Fruit fly (Drosophila melanogaster) whole organism, embryonic: Measurements from ENCODE around the gene Cp36.

Source experiments
- Ada2b ChIP-seq: fragments of 200-800 bp; sonication (Bioruptor generic); IDR thresholded peaks from 2 replicates; pipeline ENCODE4 v1.3.6; 2022; ENCODE audit warnings: missing biosample characterization, missing genetic modification characterization
- Adf1 ChIP-seq: fragments of 200-800 bp; sonication (Bioruptor generic); IDR thresholded peaks from 2 replicates; pipeline ENCODE4 v1.3.6; 2022; ENCODE audit warnings: missing biosample characterization, missing genetic modification characterization
- Bdp1 ChIP-seq: fragments of 200-800 bp; sonication (Bioruptor generic); optimal IDR thresholded peaks from 3 replicates; lab custom pipeline; 2016; ENCODE audit warnings: missing biosample characterization, missing genetic modification characterization
- BtbVII ChIP-seq: fragments of 200-800 bp; sonication (Bioruptor generic); optimal IDR thresholded peaks from 3 replicates; lab custom pipeline; 2017; ENCODE audit warnings: missing biosample characterization, mild to moderate bottlenecking, missing genetic modification characterization
- CG10147 ChIP-seq: fragments of 200-800 bp; sonication (Bioruptor generic); optimal IDR thresholded peaks from 2 replicates; lab custom pipeline; 2019; ENCODE audit warnings: missing biosample characterization, mild to moderate bottlenecking, missing genetic modification characterization, moderate library complexity
- CG10209 ChIP-seq: fragments of 200-800 bp; sonication (Bioruptor generic); optimal IDR thresholded peaks from 3 replicates; lab custom pipeline; 2017; ENCODE audit warnings: missing biosample characterization, mild to moderate bottlenecking, missing genetic modification characterization, missing genetic modification reagents
- CG10321 ChIP-seq: fragments of 200-800 bp; sonication (Bioruptor generic); IDR thresholded peaks from 2 replicates; pipeline ENCODE4 v1.3.6; 2022; ENCODE audit warnings: missing biosample characterization, missing genetic modification characterization
- CG12391 ChIP-seq: fragments of 200-800 bp; sonication (Bioruptor generic); optimal IDR thresholded peaks from 3 replicates; lab custom pipeline; 2018; ENCODE audit warnings: missing biosample characterization, mild to moderate bottlenecking, missing genetic modification characterization, moderate library complexity
- CG12744 ChIP-seq: fragments of 200-800 bp; sonication (Bioruptor generic); optimal IDR thresholded peaks from 2 replicates; lab custom pipeline; 2016; ENCODE audit warnings: missing biosample characterization, missing genetic modification characterization
- CG13123 ChIP-seq: fragments of 200-800 bp; sonication (Bioruptor generic); optimal IDR thresholded peaks from 2 replicates; lab custom pipeline; 2016; ENCODE audit warnings: missing biosample characterization, missing genetic modification characterization
- CG13894 ChIP-seq: fragments of 200-800 bp; sonication (Bioruptor generic); optimal IDR thresholded peaks from 3 replicates; lab custom pipeline; 2018; ENCODE audit warnings: missing biosample characterization, mild to moderate bottlenecking, missing genetic modification characterization, moderate library complexity
- CG15073 ChIP-seq: fragments of 200-800 bp; sonication (Bioruptor generic); optimal IDR thresholded peaks from 2 replicates; lab custom pipeline; 2016; ENCODE audit warnings: missing biosample characterization, missing genetic modification characterization
- CG15601 ChIP-seq: fragments of 200-800 bp; sonication (Bioruptor generic); optimal IDR thresholded peaks from 3 replicates; lab custom pipeline; 2019; ENCODE audit warnings: missing biosample characterization, mild to moderate bottlenecking, missing genetic modification characterization, moderate library complexity
- CG17568 ChIP-seq: fragments of 200-800 bp; sonication (Bioruptor generic); optimal IDR thresholded peaks from 2 replicates; lab custom pipeline; 2018; ENCODE audit warnings: missing biosample characterization, mild to moderate bottlenecking, missing genetic modification characterization, moderate library complexity
- CG2875 ChIP-seq: fragments of 200-800 bp; sonication (Bioruptor generic); optimal IDR thresholded peaks from 2 replicates; lab custom pipeline; 2017; ENCODE audit warnings: missing biosample characterization, mild to moderate bottlenecking, missing genetic modification characterization, missing genetic modification reagents
- CG43689 ChIP-seq: fragments of 200-800 bp; sonication (Bioruptor generic); IDR thresholded peaks from 2 replicates; pipeline ENCODE4 v1.3.6; 2022; ENCODE audit warnings: missing biosample characterization, missing genetic modification characterization
- CG4424 ChIP-seq: fragments of 200-800 bp; sonication (Bioruptor generic); optimal IDR thresholded peaks from 3 replicates; lab custom pipeline; 2016; ENCODE audit warnings: missing biosample characterization, missing genetic modification characterization
- CG4820 ChIP-seq: fragments of 200-800 bp; sonication (Bioruptor generic); optimal IDR thresholded peaks from 3 replicates; lab custom pipeline; 2016; ENCODE audit warnings: missing biosample characterization, missing genetic modification characterization
- CG6272 ChIP-seq: fragments of 200-800 bp; sonication (Bioruptor generic); IDR thresholded peaks from 2 replicates; pipeline ENCODE4 v1.3.6; 2022; ENCODE audit warnings: missing biosample characterization, missing genetic modification characterization
- CG6791 ChIP-seq: fragments of 200-800 bp; sonication (Bioruptor generic); IDR thresholded peaks from 3 replicates; pipeline ENCODE4 v1.3.6; 2022; ENCODE audit warnings: missing biosample characterization, missing genetic modification characterization; ENCODE audit not compliant: partially characterized antibody
- CG6854 ChIP-seq: fragments of 200-800 bp; sonication (Bioruptor generic); optimal IDR thresholded peaks from 3 replicates; lab custom pipeline; 2017; ENCODE audit warnings: missing biosample characterization, mild to moderate bottlenecking, missing genetic modification characterization
- CG8089 ChIP-seq: fragments of 200-800 bp; sonication (Bioruptor generic); optimal IDR thresholded peaks from 3 replicates; lab custom pipeline; 2016; ENCODE audit warnings: missing biosample characterization, missing genetic modification characterization
- CG8388 ChIP-seq: fragments of 200-800 bp; sonication (Bioruptor generic); optimal IDR thresholded peaks from 2 replicates; lab custom pipeline; 2019; ENCODE audit warnings: missing biosample characterization, mild to moderate bottlenecking, missing genetic modification characterization, moderate library complexity
- CrebB ChIP-seq: fragments of 200-800 bp; sonication (Bioruptor generic); optimal IDR thresholded peaks from 3 replicates; lab custom pipeline; 2018; ENCODE audit warnings: missing biosample characterization, mild to moderate bottlenecking, missing genetic modification characterization
- Drgx ChIP-seq: fragments of 200-800 bp; sonication (Bioruptor generic); IDR thresholded peaks from 2 replicates; pipeline ENCODE4 v1.3.6; 2022; ENCODE audit warnings: missing biosample characterization, missing genetic modification characterization
- H2.0 ChIP-seq: fragments of 200-800 bp; sonication (Bioruptor generic); IDR thresholded peaks from 2 replicates; pipeline ENCODE4 v1.3.6; 2022; ENCODE audit warnings: missing biosample characterization, missing genetic modification characterization
- HLH3B ChIP-seq: fragments of 200-800 bp; sonication (Bioruptor generic); IDR thresholded peaks from 2 replicates; pipeline ENCODE4 v1.3.6; 2022; ENCODE audit warnings: missing biosample characterization, missing genetic modification characterization
- Hr78 ChIP-seq, 2 experiments: fragments of 200-800 bp in 1 of 2; fragments of >200 bp in 1 of 2; sonication (Bioruptor generic) in 1 of 2; optimal IDR thresholded peaks; 2 replicates each; lab custom pipeline; 2017 to 2019; ENCODE audit warnings: missing biosample characterization in 2 of 2, missing genetic modification characterization in 2 of 2, mild to moderate bottlenecking in 1 of 2, moderate library complexity in 1 of 2
- MTF-1 ChIP-seq: fragments of 200-800 bp; sonication (Bioruptor generic); optimal IDR thresholded peaks from 2 replicates; lab custom pipeline; 2018; ENCODE audit warnings: missing biosample characterization, mild to moderate bottlenecking, missing genetic modification characterization, borderline replicate concordance
- Med ChIP-seq: fragments of 200-800 bp; sonication (Bioruptor generic); peaks from one replicate; lab custom pipeline; 2016; ENCODE audit warnings: missing biosample characterization, missing genetic modification characterization, mild to moderate bottlenecking, inconsistent platforms, moderate library complexity
- Myb ChIP-seq: fragments of 200-800 bp; sonication (Bioruptor generic); optimal IDR thresholded peaks from 2 replicates; lab custom pipeline; 2016; ENCODE audit warnings: missing biosample characterization, missing genetic modification characterization
- Nf-YC ChIP-seq: fragments of 200-800 bp; optimal IDR thresholded peaks from 3 replicates; lab custom pipeline; 2019; ENCODE audit warnings: missing biosample characterization, mild to moderate bottlenecking, missing genetic modification characterization, moderate library complexity
- Sin3A ChIP-seq: fragments of >200 bp; optimal IDR thresholded peaks from 2 replicates; lab custom pipeline; 2018
- Sry-δ ChIP-seq: fragments of 200-800 bp; sonication (Bioruptor generic); optimal IDR thresholded peaks from 2 replicates; lab custom pipeline; 2016; ENCODE audit warnings: missing biosample characterization, missing genetic modification characterization
- Usf ChIP-seq: fragments of 200-800 bp; sonication (Bioruptor generic); optimal IDR thresholded peaks from 2 replicates; lab custom pipeline; 2017; ENCODE audit warnings: missing genotype, missing biosample characterization, missing genetic modification characterization
- btn ChIP-seq: fragments of 200-800 bp; sonication (Bioruptor generic); optimal IDR thresholded peaks from 2 replicates; lab custom pipeline; 2016; ENCODE audit warnings: missing biosample characterization, missing genetic modification characterization
- gsb-n ChIP-seq: fragments of 200-800 bp; sonication (Bioruptor generic); optimal IDR thresholded peaks from 3 replicates; lab custom pipeline; 2018; ENCODE audit warnings: missing biosample characterization, mild to moderate bottlenecking, missing genetic modification characterization
- odd ChIP-seq: fragments of 200-800 bp; sonication (Bioruptor generic); optimal IDR thresholded peaks from 2 replicates; lab custom pipeline; 2017; ENCODE audit warnings: missing biosample characterization, mild to moderate bottlenecking, missing genetic modification characterization
- p53 ChIP-seq: fragments of 200-800 bp; sonication (Bioruptor generic); optimal IDR thresholded peaks from 2 replicates; lab custom pipeline; 2016; ENCODE audit warnings: missing biosample characterization, missing genetic modification characterization
- pita ChIP-seq: fragments of 200-800 bp; sonication (Bioruptor generic); optimal IDR thresholded peaks from 2 replicates; lab custom pipeline; 2017; ENCODE audit warnings: missing biosample characterization, mild to moderate bottlenecking, missing genetic modification characterization
- row ChIP-seq: fragments of 200-800 bp; sonication (Bioruptor generic); IDR thresholded peaks from 3 replicates; pipeline ENCODE4 v1.3.6; 2022; ENCODE audit warnings: missing biosample characterization, missing genetic modification characterization
- sim ChIP-seq: fragments of 200-800 bp; sonication (Bioruptor generic); IDR thresholded peaks from 2 replicates; pipeline ENCODE4 v1.3.6; 2022; ENCODE audit warnings: missing biosample characterization, missing genetic modification characterization
- sr ChIP-seq: fragments of 200-800 bp; sonication (Bioruptor generic); IDR thresholded peaks from 3 replicates; pipeline ENCODE4 v1.3.6; 2022; ENCODE audit warnings: missing biosample characterization, missing genetic modification characterization
- stwl ChIP-seq: fragments of 200-800 bp; sonication (Bioruptor generic); optimal IDR thresholded peaks from 3 replicates; lab custom pipeline; 2018; ENCODE audit warnings: missing biosample characterization, mild to moderate bottlenecking, missing genetic modification characterization, moderate library complexity
- tgo ChIP-seq: fragments of 200-800 bp; sonication (Bioruptor generic); IDR thresholded peaks from 3 replicates; pipeline ENCODE4 v1.3.6; 2022; ENCODE audit warnings: missing biosample characterization, missing genetic modification characterization
- tin ChIP-seq: fragments of 200-800 bp; sonication (Bioruptor generic); optimal IDR thresholded peaks from 3 replicates; lab custom pipeline; 2016; ENCODE audit warnings: missing biosample characterization, missing genetic modification characterization
- tio ChIP-seq: fragments of 200-800 bp; sonication (Bioruptor generic); optimal IDR thresholded peaks from 2 replicates; lab custom pipeline; 2017; ENCODE audit warnings: missing biosample characterization, missing genetic modification characterization, inconsistent platforms
- tna ChIP-seq: fragments of 200-800 bp; sonication (Bioruptor generic); IDR thresholded peaks from 2 replicates; pipeline ENCODE4 v1.3.6; 2022; ENCODE audit warnings: missing biosample characterization, missing genetic modification characterization; ENCODE audit not compliant: partially characterized antibody
- trh ChIP-seq: fragments of 200-800 bp; sonication (Bioruptor generic); optimal IDR thresholded peaks from 2 replicates; lab custom pipeline; 2016; ENCODE audit warnings: missing biosample characterization, missing genetic modification characterization
- vvl ChIP-seq: fragments of 200-800 bp; sonication (Bioruptor generic); IDR thresholded peaks from 2 replicates; pipeline ENCODE4 v1.3.6; 2022; ENCODE audit warnings: missing biosample characterization, missing genetic modification characterization

The Cp36 gene

DNA sequence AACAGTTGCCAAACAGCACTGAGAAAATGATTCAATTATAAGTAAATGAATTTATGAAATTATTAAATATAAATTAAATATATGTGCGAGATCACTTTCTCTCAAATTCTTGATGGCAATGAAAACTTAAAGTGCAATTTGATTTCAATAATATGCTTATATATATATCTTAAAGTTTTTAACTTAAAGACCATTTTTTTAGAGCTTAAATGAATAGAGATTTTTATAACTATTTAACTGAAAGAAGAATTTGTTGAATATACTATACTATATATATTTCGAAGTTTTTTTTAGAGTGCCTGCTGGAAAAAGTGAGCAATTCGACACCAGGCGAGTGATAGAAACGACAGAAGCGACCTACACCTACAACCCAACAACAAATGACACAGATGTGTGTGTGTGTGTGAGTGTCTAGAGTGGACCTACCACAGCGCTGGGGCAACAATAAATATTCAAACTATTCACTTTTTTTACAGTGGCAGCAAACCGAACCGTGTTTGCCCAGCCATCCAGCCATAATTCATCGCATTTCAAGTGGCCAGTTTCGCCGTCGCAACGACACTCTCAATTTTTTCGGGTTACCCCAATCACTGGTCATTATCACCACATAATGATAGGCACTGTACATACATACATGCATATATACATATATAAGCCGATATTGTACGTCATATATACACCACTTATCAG, 34.1 kb upstream of the Cp36 start (continued):
- TF ChIP-seq CG13894 (tag; lab: Kevin White, UChicago) (no peak), MTF-1 (GFP tag; lab: Kevin White, UChicago) (no peak), CG6272 (no peak), CG8388 (GFP tag; lab: Kevin White, UChicago) (peak; percentile 72), tgo (GFP tag; lab: Robert Waterston, UW) (0 out of 3 replicates have a peak, but pooled peaks have one; percentile 30), H2.0 (GFP tag; lab: Robert Waterston, UW) (no peak), Med (GFP tag; lab: Kevin White, UChicago) (peak; percentile 76), CG10209 (GFP tag; lab: Kevin White, UChicago) (peak; percentile 50), row (peak; percentile 54; the same call in 2 of the 3 replicates), sr (GFP tag; lab: Robert Waterston, UW) (0 out of 3 replicates have a peak, but pooled peaks have one; percentile 19), tio (GFP tag; lab: Kevin White, UChicago) (no peak), Drgx (no peak), HLH3B (GFP tag; lab: Robert Waterston, UW) (peak; percentile 46; the same call in 1 of the 2 replicates), CG12744 (GFP tag; lab: Kevin White, UChicago) (no peak), Usf (GFP tag; lab: Kevin White, UChicago) (peak; percentile 11), vvl (GFP tag; lab: Robert Waterston, UW) (peak; percentile 36; the same call in 1 of the 2 replicates), Adf1 (GFP tag; lab: Robert Waterston, UW) (no peak), CG10321 (GFP tag; lab: Robert Waterston, UW) (no peak), gsb-n (tag; lab: Kevin White, UChicago) (peak; percentile 71), CG4820 (GFP tag; lab: Kevin White, UChicago) (peak; percentile 11), CG6791 (GFP tag; lab: Robert Waterston, UW) (no peak), tin (GFP tag; lab: Kevin White, UChicago) (peak; percentile 5), CG6854 (GFP tag; lab: Kevin White, UChicago) (no peak), pita (GFP tag; lab: Kevin White, UChicago) (no peak), CrebB (no peak), CG13123 (GFP tag; lab: Kevin White, UChicago) (no peak), stwl (no peak), Bdp1 (GFP tag; lab: Kevin White, UChicago) (no peak), CG15601 (peak; percentile 61), CG2875 (GFP tag; lab: Kevin White, UChicago) (no peak), Sin3A (no peak), Hr78 (GFP tag; optimal IDR thresholded peaks at IDR 0.05; lab: Kevin White, UChicago) (no peak), CG43689 (GFP tag; lab: Robert Waterston, UW) (no peak), Sry-δ (GFP tag; lab: Kevin White, UChicago) (no peak), p53 (GFP tag; lab: Kevin White, UChicago) (no peak), Myb (no peak), trh (GFP tag; lab: Kevin White, UChicago) (no peak), CG12391 (peak; percentile 83), tna (GFP tag; lab: Robert Waterston, UW) (no peak), Nf-YC (tag; lab: Kevin White, UChicago) (peak; percentile 27), CG15073 (no peak), btn (no peak), sim (GFP tag; lab: Robert Waterston, UW) (peak; percentile 32; the same call in 1 of the 2 replicates), Ada2b (GFP tag; lab: Robert Waterston, UW) (no peak), CG4424 (GFP tag; lab: Kevin White, UChicago) (peak; percentile 49), odd (GFP tag; lab: Kevin White, UChicago) (no peak), CG10147 (no peak), BtbVII (peak; percentile 11), CG8089 (no peak), CG17568 (GFP tag; lab: Kevin White, UChicago) (no peak)
